Fruit fly (Drosophila melanogaster): ENCODE measurements around the gene gcm.

- no peak for TF ChIP-seq Sin3A (optimal IDR thresholded peaks at IDR 0.05)
- no peak for TF ChIP-seq h (optimal IDR thresholded peaks at IDR 0.05)
- no peak for TF ChIP-seq Myc (optimal IDR thresholded peaks at IDR 0.05)
- TF ChIP-seq psq (optimal IDR thresholded peaks at IDR 0.05): no peak
- TF ChIP-seq insv (optimal IDR thresholded peaks at IDR 0.05): no peak
These were observed 26.5 kb upstream of the gcm start, which contains the start of gene gcm2 for dm6 chr2L:9607997-9608563.

Measured in Kc167 (cell line).